Worm (Caenorhabditis elegans) whole organism, mixed stage, embryonic: ENCODE measurements around the gene col-161.

Experiments used
- M03D4.4 ChIP-seq: sonication (generic microtip); optimal IDR thresholded peaks from 2 replicates; lab custom pipeline; 2017; ENCODE audit warnings: mild to moderate bottlenecking, missing genetic modification characterization, missing compliant biosample characterization
- blmp-1 ChIP-seq: fragments of 150-350 bp; optimal IDR thresholded peaks from 2 replicates; lab custom pipeline; 2014; ENCODE audit warnings: missing biosample characterization, missing genetic modification characterization
- ceh-39 ChIP-seq: fragments of 150-350 bp; optimal IDR thresholded peaks from 2 replicates; lab custom pipeline; 2014; ENCODE audit warnings: missing biosample characterization, missing genetic modification characterization
- ceh-83 ChIP-seq: fragments of 200-800 bp; sonication (Bioruptor generic); optimal IDR thresholded peaks from 2 replicates; lab custom pipeline; 2018; ENCODE audit warnings: mild to moderate bottlenecking, missing genetic modification characterization, missing compliant biosample characterization
- ces-1 ChIP-seq: fragments of 150-350 bp; optimal IDR thresholded peaks from 2 replicates; lab custom pipeline; 2014; ENCODE audit warnings: missing biosample characterization, missing genetic modification reagents, missing genetic modification characterization
- drap-1 ChIP-seq: fragments of 200-800 bp; sonication (Bioruptor generic); optimal IDR thresholded peaks from 3 replicates; lab custom pipeline; 2018; ENCODE audit warnings: mild to moderate bottlenecking, missing genetic modification characterization, missing compliant biosample characterization
- elt-1 ChIP-seq: sonication (generic microtip); optimal IDR thresholded peaks from 2 replicates; lab custom pipeline; 2017; ENCODE audit warnings: missing genetic modification characterization, mild to moderate bottlenecking, missing compliant biosample characterization, antibody characterized with exemption, moderate library complexity, borderline replicate concordance; ENCODE audit not compliant: insufficient read depth
- elt-3 ChIP-seq: fragments of 150-350 bp; optimal IDR thresholded peaks from 2 replicates; lab custom pipeline; 2014; ENCODE audit warnings: missing biosample characterization, missing genetic modification characterization
- flh-1 ChIP-seq: fragments of 200-800 bp; sonication (Bioruptor generic); optimal IDR thresholded peaks from 2 replicates; lab custom pipeline; 2018; ENCODE audit warnings: mild to moderate bottlenecking, missing genetic modification characterization, moderate library complexity, missing compliant biosample characterization
- ham-2 ChIP-seq: fragments of 200-800 bp; sonication (Bioruptor generic); optimal IDR thresholded peaks from 2 replicates; lab custom pipeline; 2018; ENCODE audit warnings: mild to moderate bottlenecking, missing genetic modification characterization, missing compliant biosample characterization
- lin-13 ChIP-seq: fragments of 150-350 bp; optimal IDR thresholded peaks from 2 replicates; lab custom pipeline; 2014; ENCODE audit warnings: missing biosample characterization, missing genetic modification characterization
- lin-32 ChIP-seq: fragments of 200-800 bp; sonication (Bioruptor generic); optimal IDR thresholded peaks from 2 replicates; lab custom pipeline; 2018; ENCODE audit warnings: mild to moderate bottlenecking, missing genetic modification characterization, missing compliant biosample characterization
- lsy-2 ChIP-seq: fragments of 150-350 bp; optimal IDR thresholded peaks from 2 replicates; lab custom pipeline; 2014; ENCODE audit warnings: missing biosample characterization, missing genetic modification characterization
- mab-5 ChIP-seq: fragments of 150-350 bp; optimal IDR thresholded peaks from 2 replicates; lab custom pipeline; 2014; ENCODE audit warnings: missing biosample characterization, missing genetic modification characterization
- mep-1 ChIP-seq: fragments of 150-350 bp; optimal IDR thresholded peaks from 2 replicates; lab custom pipeline; 2017; ENCODE audit warnings: missing biosample characterization, missing genetic modification reagents, missing genetic modification characterization, inconsistent platforms
- nhr-237 ChIP-seq: fragments of 150-350 bp; optimal IDR thresholded peaks from 2 replicates; lab custom pipeline; 2014; ENCODE audit warnings: missing biosample characterization, missing genetic modification characterization
- nhr-28 ChIP-seq: fragments of 150-350 bp; optimal IDR thresholded peaks from 2 replicates; lab custom pipeline; 2014; ENCODE audit warnings: missing biosample characterization, missing genetic modification characterization
- pha-4 ChIP-seq: fragments of 150-350 bp; optimal IDR thresholded peaks from 2 replicates; lab custom pipeline; 2018; ENCODE audit warnings: missing biosample characterization, missing genetic modification reagents, missing genetic modification characterization
- sem-2 ChIP-seq: fragments of 200-800 bp; sonication (Bioruptor generic); optimal IDR thresholded peaks from 2 replicates; lab custom pipeline; 2018; ENCODE audit warnings: mild to moderate bottlenecking, missing genetic modification characterization, missing compliant biosample characterization
- snpc-4 ChIP-seq: fragments of 150-350 bp; optimal IDR thresholded peaks from 2 replicates; lab custom pipeline; 2014; ENCODE audit warnings: missing biosample characterization, missing genetic modification characterization
- sptf-1 ChIP-seq: sonication (generic microtip); optimal IDR thresholded peaks from 2 replicates; lab custom pipeline; 2017; ENCODE audit warnings: mild to moderate bottlenecking, missing genetic modification characterization, moderate library complexity, missing compliant biosample characterization
- tbx-8 ChIP-seq: fragments of 200-800 bp; sonication (Bioruptor generic); optimal IDR thresholded peaks from 2 replicates; lab custom pipeline; 2018; ENCODE audit warnings: mild to moderate bottlenecking, missing genetic modification characterization, moderate library complexity, missing compliant biosample characterization
- unc-120 ChIP-seq: sonication (generic microtip); optimal IDR thresholded peaks from 2 replicates; lab custom pipeline; 2017; ENCODE audit warnings: missing genetic modification characterization, missing compliant biosample characterization; ENCODE audit not compliant: poor library complexity, severe bottlenecking
- unc-39 ChIP-seq: fragments of 150-350 bp; optimal IDR thresholded peaks from 2 replicates; lab custom pipeline; 2014; ENCODE audit warnings: missing biosample characterization, missing genetic modification characterization
- unc-62 ChIP-seq: fragments of 150-350 bp; optimal IDR thresholded peaks from 2 replicates; lab custom pipeline; 2014; ENCODE audit warnings: missing biosample characterization, missing genetic modification reagents, missing genetic modification characterization
- zip-8 ChIP-seq: fragments of 150-350 bp; optimal IDR thresholded peaks from 2 replicates; lab custom pipeline; 2014; ENCODE audit warnings: missing biosample characterization, missing genetic modification characterization
- ztf-11 ChIP-seq: fragments of 150-350 bp; optimal IDR thresholded peaks from 2 replicates; lab custom pipeline; 2014; ENCODE audit warnings: missing biosample characterization, missing genetic modification characterization

col-161 gene

DNA sequence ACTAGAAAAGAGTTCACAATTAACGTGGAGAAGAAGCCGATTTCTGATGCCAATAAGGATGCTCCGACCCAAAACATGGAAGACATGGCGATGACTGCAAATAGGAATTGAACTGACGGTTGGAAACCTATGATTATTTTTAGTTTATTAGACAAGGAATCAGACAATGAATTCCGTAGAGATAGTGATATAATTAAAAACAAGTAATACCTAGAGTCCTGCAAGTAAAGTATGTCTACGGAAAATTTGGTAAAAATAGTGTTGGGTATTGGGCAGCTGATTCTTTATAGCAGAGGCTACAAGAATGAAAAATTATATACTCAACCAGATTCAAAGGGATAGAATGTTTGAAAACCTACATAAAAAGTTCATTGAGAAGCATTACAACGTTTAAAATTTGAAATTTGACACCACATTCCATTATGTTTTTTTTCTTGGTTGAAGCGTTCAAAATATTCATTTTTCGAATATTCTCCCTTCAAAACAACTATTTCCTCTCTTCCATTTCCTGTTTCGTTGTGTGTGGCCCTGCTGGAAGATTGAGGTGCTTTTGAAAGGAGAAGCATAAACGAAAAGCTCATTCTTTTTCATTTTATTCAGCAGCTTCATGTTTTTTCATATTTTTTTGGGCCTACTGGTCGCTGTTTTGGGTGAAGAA is 22.0 kb upstream of the col-161 start, which contains the start of the genes str-4 and lgc-48:
Gene str-4, minus strand, starts transcription at position 101 of the 658 bp plus-strand sequence.
Gene lgc-48, plus strand, starts transcription at position 608 of the 658 bp plus-strand sequence.
- TF ChIP-seq elt-1 (tag; lab: Kevin White, UChicago) (no peak), unc-120 (tag; lab: Kevin White, UChicago) (no peak), mep-1 (tag; lab: Kevin White, UChicago) (no peak), M03D4.4 (tag; lab: Kevin White, UChicago) (no peak), lin-32 (GFP tag; lab: Kevin White, UChicago) (no peak), blmp-1 (no peak), nhr-237 (tag; lab: Kevin White, UChicago) (no peak), ztf-11 (no peak), unc-39 (tag; lab: Kevin White, UChicago) (no peak), pha-4 (tag; lab: Kevin White, UChicago) (no peak), zip-8 (no peak), drap-1 (GFP tag; lab: Kevin White, UChicago) (no peak), sem-2 (GFP tag; lab: Kevin White, UChicago) (no peak), snpc-4 (tag; lab: Kevin White, UChicago) (no peak), tbx-8 (GFP tag; lab: Kevin White, UChicago) (no peak), unc-62 (GFP tag; lab: Kevin White, UChicago) (no peak)

DNA sequence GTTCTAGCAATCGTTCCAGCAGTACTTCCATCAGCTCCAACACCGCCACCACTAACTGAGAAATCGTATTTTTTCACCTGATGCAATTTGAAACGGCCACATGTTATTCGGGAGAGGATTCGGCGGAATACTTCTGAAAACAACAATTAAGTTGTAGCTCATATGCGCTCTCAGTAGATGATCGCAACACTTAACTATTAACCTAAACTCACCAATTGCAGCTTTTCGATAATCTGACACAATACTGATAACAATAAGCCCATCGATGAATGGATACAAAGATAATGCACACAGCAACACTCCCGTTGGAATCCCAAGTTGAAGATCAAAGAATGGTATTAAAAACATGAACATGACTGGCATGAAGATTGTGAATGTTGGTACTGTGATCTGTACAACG is 20.2 kb upstream of the col-161 start:
- TF ChIP-seq nhr-28 (tag; lab: Kevin White, UChicago) (no peak), tbx-8 (GFP tag; lab: Kevin White, UChicago) (no peak), unc-120 (tag; lab: Kevin White, UChicago) (no peak), ces-1 (GFP tag; lab: Kevin White, UChicago) (no peak), ceh-39 (no peak), lin-13 (tag; lab: Kevin White, UChicago) (no peak), ham-2 (GFP tag; lab: Kevin White, UChicago) (no peak)
- TF ChIP-seq, all 35 proteins: peak for 0

DNA sequence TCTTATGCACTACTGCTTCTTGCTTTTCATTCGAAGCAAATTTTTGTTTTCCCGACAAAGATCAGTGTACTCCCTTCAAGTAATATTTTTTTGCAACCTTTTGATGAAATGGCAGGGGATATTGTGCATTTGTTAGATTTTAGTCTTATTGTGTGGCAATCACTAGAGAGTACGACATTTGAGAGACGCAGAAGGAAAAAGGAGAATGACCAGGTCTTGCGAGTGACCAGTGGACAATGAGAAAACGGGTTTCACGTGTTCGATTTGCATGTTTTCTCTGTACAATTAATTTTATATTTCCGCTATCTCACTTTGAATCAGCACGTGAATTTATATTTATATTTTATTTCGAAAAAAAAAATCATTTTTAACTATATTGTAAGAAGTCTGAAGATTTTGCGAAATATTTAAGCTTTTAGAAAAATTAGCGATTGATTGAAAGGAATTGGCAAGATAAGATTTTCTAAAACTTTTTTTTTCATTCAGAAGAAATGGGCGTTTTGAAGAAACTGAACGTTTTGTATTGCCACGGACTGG is 18.1 kb upstream of the col-161 start, which contains the start of gene C50B6.9:
Gene C50B6.9, plus strand, starts transcription at position 487 of the 537 bp plus-strand sequence.
- TF ChIP-seq sptf-1 (tag; lab: Kevin White, UChicago) (no peak), mab-5 (tag; lab: Kevin White, UChicago) (no peak), elt-1 (tag; lab: Kevin White, UChicago) (peak; percentile 9)

DNA sequence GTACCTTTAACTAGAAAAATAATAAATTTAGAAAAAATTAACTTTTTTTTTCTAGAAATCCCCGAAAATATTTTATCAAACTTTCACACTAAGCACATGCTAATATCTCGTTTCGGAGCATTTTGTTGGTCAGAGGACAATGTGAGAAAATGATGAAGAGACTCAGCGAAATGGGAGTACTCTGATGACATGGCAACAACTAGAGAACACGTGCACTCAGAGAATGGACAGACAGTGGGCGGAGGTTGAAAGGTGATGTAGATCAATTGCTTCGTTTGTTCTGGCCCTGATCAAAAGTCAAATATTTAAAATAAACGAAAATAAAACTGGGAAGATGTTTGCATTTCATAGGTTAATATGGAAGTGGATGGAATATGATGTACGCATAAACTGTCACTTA is 16.6 kb upstream of the col-161 start:
- TF ChIP-seq lin-13 (tag; lab: Kevin White, UChicago): no peak
- TF ChIP-seq elt-1 (tag; lab: Kevin White, UChicago): no peak
- TF ChIP-seq elt-3: no peak
- TF ChIP-seq drap-1 (GFP tag; lab: Kevin White, UChicago): no peak
- TF ChIP-seq unc-62 (GFP tag; lab: Kevin White, UChicago): no peak
- TF ChIP-seq ceh-83 (GFP tag; lab: Kevin White, UChicago): no peak
- TF ChIP-seq flh-1 (GFP tag; lab: Kevin White, UChicago): no peak
- no peak for TF ChIP-seq sptf-1 (tag; lab: Kevin White, UChicago)
- TF ChIP-seq unc-39 (tag; lab: Kevin White, UChicago): no peak
- no peak for TF ChIP-seq blmp-1
- TF ChIP-seq mep-1 (tag; lab: Kevin White, UChicago): no peak
- TF ChIP-seq lsy-2: no peak
- no peak for TF ChIP-seq tbx-8 (GFP tag; lab: Kevin White, UChicago)

DNA sequence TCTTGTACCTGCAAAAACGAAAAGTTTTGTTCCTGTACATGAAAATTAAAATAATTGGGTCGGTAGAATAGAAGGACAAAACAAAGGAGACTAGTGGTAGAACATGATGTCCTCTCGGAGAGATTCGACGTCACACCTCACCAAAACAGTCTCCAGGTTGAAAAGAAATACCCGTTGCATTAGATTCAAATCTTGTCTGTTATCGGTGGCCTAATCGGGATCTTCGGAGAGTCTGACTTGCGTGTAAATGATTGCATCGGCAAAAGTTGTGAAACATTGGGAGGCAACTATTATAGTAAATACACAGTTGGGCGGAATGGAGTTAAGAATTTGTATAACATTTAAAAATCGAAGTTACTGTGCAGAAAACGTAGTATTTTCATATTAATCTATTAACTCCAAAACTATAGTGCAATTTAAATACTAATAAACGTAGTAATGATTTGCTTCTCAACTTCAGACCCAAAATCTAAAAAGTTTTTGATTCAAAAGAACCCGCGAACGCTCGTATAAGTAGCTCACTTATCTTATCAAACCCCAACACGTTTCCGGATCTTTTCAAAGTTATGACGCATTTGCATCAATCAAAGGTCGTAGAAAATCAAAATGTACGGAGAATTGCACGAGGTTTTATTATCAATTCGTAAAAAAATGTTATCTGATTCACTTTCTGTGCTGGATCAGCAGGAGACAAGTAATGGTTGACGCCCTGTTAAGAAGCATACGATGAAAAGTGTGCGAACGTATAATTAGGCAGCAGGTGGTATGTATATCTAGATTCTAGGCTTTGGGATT is 15.8 kb upstream of the col-161 start, which contains the start of gene nhr-168:
Gene nhr-168, minus strand, starts transcription at position 486 of the 795 bp plus-strand sequence.
- TF ChIP-seq elt-1 (tag; lab: Kevin White, UChicago) (peak; percentile 94), unc-39 (tag; lab: Kevin White, UChicago) (no peak), ceh-39 (no peak)
